Worm (Caenorhabditis elegans) whole organism, dauer: ENCODE data around the gene Y116F11B.8.

Experiments
- unc-62 ChIP-seq: sonication (generic microtip); optimal IDR thresholded peaks from 2 replicates; lab custom pipeline; 2017; ENCODE audit warnings: missing biosample characterization, missing genetic modification reagents, missing genetic modification characterization

Y116F11B.8 gene

ce11 chrV:19857334-19857733 lies at the start of gene Y116F11B.8:
TSS of gene Y116F11B.8 (plus strand) at chrV:19857634.
- no peak for TF ChIP-seq unc-62 (GFP tag; lab: Kevin White, UChicago)

- no peak for TF ChIP-seq unc-62 (GFP tag; lab: Kevin White, UChicago)
These were observed 42.6 kb upstream of the Y116F11B.8 start, which contains the start of gene daf-28 for ce11 chrV:19814833-19815232. TSS of gene daf-28 (plus strand) at chrV:19815133.

ce11 chrV:19820178-19820577 lies 37.3 kb upstream of the Y116F11B.8 start:
- TF ChIP-seq unc-62 (GFP tag; lab: Kevin White, UChicago) = no peak

ce11 chrV:19822093-19822492 lies 35.3 kb upstream of the Y116F11B.8 start, which contains the start of gene Y116F11B.17:
TSS of gene Y116F11B.17 (minus strand) at chrV:19822193.
- no peak for TF ChIP-seq unc-62 (GFP tag; lab: Kevin White, UChicago)

ce11 chrV:19827481-19827880 lies 30.0 kb upstream of the Y116F11B.8 start:
- no peak for TF ChIP-seq unc-62 (GFP tag; lab: Kevin White, UChicago)

- TF ChIP-seq unc-62 (GFP tag; lab: Kevin White, UChicago) = no peak
These were observed 28.2 kb upstream of the Y116F11B.8 start for ce11 chrV:19829225-19829624.

- no peak for TF ChIP-seq unc-62 (GFP tag; lab: Kevin White, UChicago)
These were observed 26.6 kb upstream of the Y116F11B.8 start, which contains the start of gene pcp-4 for ce11 chrV:19830815-19831214. TSS of gene pcp-4 (minus strand) at chrV:19831011.

- no peak for TF ChIP-seq unc-62 (GFP tag; lab: Kevin White, UChicago)
These were observed 25.8 kb upstream of the Y116F11B.8 start for ce11 chrV:19831588-19831987.

- TF ChIP-seq unc-62 (GFP tag; lab: Kevin White, UChicago) = no peak
These were observed 21.3 kb upstream of the Y116F11B.8 start, which contains the start of gene srw-38 for ce11 chrV:19836142-19836541. TSS of gene srw-38 (plus strand) at chrV:19836442.

ce11 chrV:19845927-19846845 lies 11.2 kb upstream of the Y116F11B.8 start, which contains the start of gene Y116F11B.6:
TSS of gene Y116F11B.6 (minus strand) at chrV:19845977.
- no peak for TF ChIP-seq unc-62 (GFP tag; lab: Kevin White, UChicago)

- no peak for TF ChIP-seq unc-62 (GFP tag; lab: Kevin White, UChicago)
These were observed 9.4 kb upstream of the Y116F11B.8 start, which contains the start of gene Y116F11B.7 for ce11 chrV:19848014-19848413. TSS of gene Y116F11B.7 (plus strand) at chrV:19848314.

- TF ChIP-seq unc-62 (GFP tag; lab: Kevin White, UChicago) = no peak
These were observed 3.8 kb upstream of the Y116F11B.8 start for ce11 chrV:19853610-19854009.

- TF ChIP-seq unc-62 (GFP tag; lab: Kevin White, UChicago) = no peak
These were observed 1.1 kb upstream of the Y116F11B.8 start for ce11 chrV:19856335-19856734.

ce11 chrV:19856933-19857332 lies 501 bp upstream of the Y116F11B.8 start:
- no peak for TF ChIP-seq unc-62 (GFP tag; lab: Kevin White, UChicago)

- TF ChIP-seq unc-62 (GFP tag; lab: Kevin White, UChicago) = no peak
These were observed 2.8 kb downstream of the Y116F11B.8 start for ce11 chrV:19860225-19860624.

- no peak for TF ChIP-seq unc-62 (GFP tag; lab: Kevin White, UChicago)
These were observed 10.4 kb downstream of the Y116F11B.8 start, which contains the start of gene Y116F11B.9 for ce11 chrV:19867883-19868282. TSS of gene Y116F11B.9 (minus strand) at chrV:19867983.
